Worm (Caenorhabditis elegans) whole organism, L1 larva: ENCODE results near the gene flp-34.
A peak's percentile ranks its signal among the peaks of the same experiment; 100 is the strongest.

Experiments
- C16A3.4 ChIP-seq: fragments of 150-350 bp; optimal IDR thresholded peaks from 2 replicates; lab custom pipeline; 2014; ENCODE audit warnings: missing biosample characterization, missing genetic modification characterization
- F16B12.6 ChIP-seq: fragments of 150-350 bp; optimal IDR thresholded peaks from 2 replicates; lab custom pipeline; 2014; ENCODE audit warnings: missing biosample characterization, missing genetic modification characterization
- aha-1 ChIP-seq: fragments of 150-350 bp; optimal IDR thresholded peaks from 2 replicates; lab custom pipeline; 2014; ENCODE audit warnings: missing biosample characterization, missing genetic modification characterization
- alr-1 ChIP-seq: fragments of 200-800 bp; sonication (Bioruptor generic); optimal IDR thresholded peaks from 2 replicates; lab custom pipeline; 2018; ENCODE audit warnings: borderline replicate concordance, mild to moderate bottlenecking, missing genetic modification characterization, missing compliant biosample characterization
- aly-2 ChIP-seq: fragments of 150-350 bp; optimal IDR thresholded peaks from 2 replicates; lab custom pipeline; 2014; ENCODE audit warnings: missing biosample characterization, missing genetic modification characterization
- ceh-8 ChIP-seq: fragments of 200-800 bp; sonication (Bioruptor generic); optimal IDR thresholded peaks from 2 replicates; lab custom pipeline; 2018; ENCODE audit warnings: mild to moderate bottlenecking, missing genetic modification characterization, moderate library complexity, missing compliant biosample characterization
- ceh-88 ChIP-seq: fragments of 200-800 bp; sonication (Bioruptor generic); IDR thresholded peaks from 2 replicates; pipeline ENCODE4 v1.3.6; 2022; ENCODE audit warnings: missing genetic modification characterization, missing compliant biosample characterization
- ces-1 ChIP-seq: fragments of 150-350 bp; optimal IDR thresholded peaks from 2 replicates; lab custom pipeline; 2014; ENCODE audit warnings: missing biosample characterization, missing genetic modification reagents, missing genetic modification characterization
- dpl-1 ChIP-seq, 3 experiments: fragments of 150-350 bp in 2 of 3; sonication (generic microtip) in 1 of 3; optimal IDR thresholded peaks; 2 replicates each; lab custom pipeline; 2014 to 2017; ENCODE audit warnings: missing biosample characterization in 3 of 3, missing genetic modification characterization in 3 of 3, missing genetic modification reagents in 3 of 3
- efl-1 ChIP-seq, 4 experiments: fragments of 150-350 bp; optimal IDR thresholded peaks in 3 of 4; peaks in 1 of 4; 1 replicate in 1 of 4; 2 replicates in 3 of 4; lab custom pipeline; 2014; ENCODE audit warnings: missing biosample characterization in 2 of 4, missing genetic modification characterization in 2 of 4, missing genetic modification reagents in 2 of 4
- efl-3 ChIP-seq: fragments of 200-800 bp; sonication (Bioruptor generic); optimal IDR thresholded peaks from 2 replicates; lab custom pipeline; 2018; ENCODE audit warnings: mild to moderate bottlenecking, missing genetic modification characterization, missing compliant biosample characterization
- egl-27 ChIP-seq, 2 experiments: fragments of 150-350 bp in 1 of 2; sonication (generic microtip); optimal IDR thresholded peaks; 3 replicates each; lab custom pipeline; 2017 to 2018; ENCODE audit warnings: missing biosample characterization in 2 of 2, missing genetic modification characterization in 2 of 2, missing genetic modification reagents in 2 of 2
- elt-2 ChIP-seq: sonication (generic microtip); optimal IDR thresholded peaks from 2 replicates; lab custom pipeline; 2016; ENCODE audit warnings: missing genetic modification characterization, mild to moderate bottlenecking, inconsistent platforms, missing compliant biosample characterization, missing genetic modification reagents
- elt-3 ChIP-seq, 6 experiments: fragments of 150-350 bp in 1 of 6; sonication (generic microtip); optimal IDR thresholded peaks; 2 replicates each; lab custom pipeline; 2017 to 2018; ENCODE audit warnings: missing biosample characterization in 6 of 6, missing genetic modification characterization in 6 of 6, inconsistent platforms in 1 of 6
- hpl-2 ChIP-seq: fragments of 150-350 bp; optimal IDR thresholded peaks from 2 replicates; lab custom pipeline; 2014; ENCODE audit warnings: missing biosample characterization, missing genetic modification reagents, missing genetic modification characterization
- irx-1 ChIP-seq: sonication (generic microtip); optimal IDR thresholded peaks from 2 replicates; lab custom pipeline; 2016; ENCODE audit warnings: missing genetic modification characterization, missing compliant biosample characterization
- isw-1 ChIP-seq: fragments of 200-800 bp; sonication (Bioruptor generic); IDR thresholded peaks from 2 replicates; pipeline ENCODE4 v1.3.6; 2022; ENCODE audit warnings: missing genetic modification characterization, missing compliant biosample characterization
- lin-14 ChIP-seq: fragments of 200-800 bp; sonication (Bioruptor generic); optimal IDR thresholded peaks from 2 replicates; lab custom pipeline; 2018; ENCODE audit warnings: mild to moderate bottlenecking, missing genetic modification characterization, moderate library complexity, missing compliant biosample characterization
- lin-15B ChIP-seq: fragments of 150-350 bp; sonication (generic microtip); optimal IDR thresholded peaks from 3 replicates; lab custom pipeline; 2014; ENCODE audit warnings: missing biosample characterization, missing genetic modification characterization
- lir-3 ChIP-seq: sonication (generic microtip); optimal IDR thresholded peaks from 2 replicates; lab custom pipeline; 2016; ENCODE audit warnings: mild to moderate bottlenecking, missing genetic modification characterization, moderate library complexity, missing compliant biosample characterization; ENCODE audit not compliant: poor library complexity
- lsy-2 ChIP-seq, 2 experiments: fragments of 150-350 bp; optimal IDR thresholded peaks; 2 replicates each; lab custom pipeline; 2014; ENCODE audit warnings: missing biosample characterization in 2 of 2, missing genetic modification characterization in 2 of 2
- mef-2 ChIP-seq: fragments of 150-350 bp; optimal IDR thresholded peaks from 2 replicates; lab custom pipeline; 2014; ENCODE audit warnings: missing biosample characterization, missing genetic modification characterization
- mep-1 ChIP-seq: fragments of 150-350 bp; optimal IDR thresholded peaks from 2 replicates; lab custom pipeline; 2014; ENCODE audit warnings: missing biosample characterization, missing genetic modification characterization
- nhr-12 ChIP-seq: sonication (generic microtip); optimal IDR thresholded peaks from 2 replicates; lab custom pipeline; 2017; ENCODE audit warnings: missing biosample characterization, missing genetic modification characterization
- nhr-20 ChIP-seq: sonication (generic microtip); optimal IDR thresholded peaks from 2 replicates; lab custom pipeline; 2016; ENCODE audit warnings: mild to moderate bottlenecking, missing genetic modification characterization, missing compliant biosample characterization
- nhr-237 ChIP-seq: fragments of 150-350 bp; optimal IDR thresholded peaks from 2 replicates; lab custom pipeline; 2014; ENCODE audit warnings: missing biosample characterization, missing genetic modification characterization
- nhr-28 ChIP-seq: fragments of 150-350 bp; optimal IDR thresholded peaks from 2 replicates; lab custom pipeline; 2014; ENCODE audit warnings: missing biosample characterization, missing genetic modification characterization
- nhr-47 ChIP-seq: sonication (generic microtip); optimal IDR thresholded peaks from 2 replicates; lab custom pipeline; 2016; ENCODE audit warnings: mild to moderate bottlenecking, missing genetic modification characterization, moderate library complexity, missing compliant biosample characterization
- nhr-84 ChIP-seq: sonication (generic microtip); optimal IDR thresholded peaks from 2 replicates; lab custom pipeline; 2017; ENCODE audit warnings: missing biosample characterization, missing genetic modification characterization
- pag-3 ChIP-seq: sonication (generic microtip); optimal IDR thresholded peaks from 2 replicates; lab custom pipeline; 2017; ENCODE audit warnings: missing genetic modification characterization, mild to moderate bottlenecking, missing compliant biosample characterization, antibody characterized with exemption, borderline replicate concordance; ENCODE audit not compliant: insufficient read depth
- pqm-1 ChIP-seq: sonication (generic microtip); optimal IDR thresholded peaks from 3 replicates; lab custom pipeline; 2017; ENCODE audit warnings: missing biosample characterization, missing genetic modification characterization
- skn-1 ChIP-seq: fragments of 150-350 bp; optimal IDR thresholded peaks from 2 replicates; lab custom pipeline; 2014; ENCODE audit warnings: missing biosample characterization, missing genetic modification characterization
- snpc-4 ChIP-seq: fragments of 150-350 bp; optimal IDR thresholded peaks from 2 replicates; lab custom pipeline; 2014; ENCODE audit warnings: missing biosample characterization, missing genetic modification characterization
- snu-23 ChIP-seq: sonication (generic microtip); optimal IDR thresholded peaks from 2 replicates; lab custom pipeline; 2016; ENCODE audit warnings: missing genetic modification characterization, missing compliant biosample characterization
- sox-4 ChIP-seq: sonication (generic microtip); optimal IDR thresholded peaks from 2 replicates; lab custom pipeline; 2016; ENCODE audit warnings: missing genetic modification characterization, missing compliant biosample characterization
- unc-62 ChIP-seq: fragments of 150-350 bp; optimal IDR thresholded peaks from 2 replicates; lab custom pipeline; 2014; ENCODE audit warnings: missing biosample characterization, missing genetic modification reagents, missing genetic modification characterization
- vab-15 ChIP-seq: sonication (generic microtip); optimal IDR thresholded peaks from 2 replicates; lab custom pipeline; 2017; ENCODE audit warnings: missing genotype, mild to moderate bottlenecking, missing genetic modification characterization, missing compliant biosample characterization
- zip-4 ChIP-seq: fragments of 200-800 bp; sonication (Bioruptor generic); optimal IDR thresholded peaks from 2 replicates; lab custom pipeline; 2018; ENCODE audit warnings: mild to moderate bottlenecking, missing genetic modification characterization, moderate library complexity, missing compliant biosample characterization
- ztf-4 ChIP-seq: fragments of 150-350 bp; optimal IDR thresholded peaks from 2 replicates; lab custom pipeline; 2014; ENCODE audit warnings: missing biosample characterization, missing genetic modification characterization

flp-34 gene

ce11 chrV:1027044-1027443 lies 6.2 kb downstream of the flp-34 start, which contains the start of gene R09A1.3:
Gene R09A1.3, minus strand, starts transcription at chrV:1027074.
- TF ChIP-seq efl-1 (optimal IDR thresholded peaks at IDR 0.05; lab: Kevin White, UChicago): no peak
- no peak for TF ChIP-seq efl-1 (GFP tag; optimal IDR thresholded peaks at IDR 0.05 in 1 of 2; lab: Kevin White, UChicago)
- TF ChIP-seq nhr-20 (tag; lab: Kevin White, UChicago): no peak
- no peak for TF ChIP-seq mep-1 (tag; lab: Kevin White, UChicago)
- TF ChIP-seq nhr-28 (tag; lab: Kevin White, UChicago): no peak
- TF ChIP-seq egl-27 (tag; optimal IDR thresholded peaks at IDR 0.05; lab: Kevin White, UChicago): no peak
- TF ChIP-seq ces-1 (GFP tag; lab: Kevin White, UChicago): no peak
- no peak for TF ChIP-seq lin-14 (GFP tag; lab: Kevin White, UChicago)
- TF ChIP-seq elt-3 (tag; optimal IDR thresholded peaks at IDR 0.05; lab: Kevin White, UChicago): no peak
- TF ChIP-seq nhr-237: no peak
- no peak for TF ChIP-seq hpl-2 (GFP tag; lab: Kevin White, UChicago)

- TF ChIP-seq lsy-2 (tag; optimal IDR thresholded peaks at IDR 0.05; lab: Kevin White, UChicago): no peak
- TF ChIP-seq efl-3 (GFP tag; lab: Kevin White, UChicago): no peak
- TF ChIP-seq skn-1: no peak
- no peak for TF ChIP-seq zip-4
- no peak for TF ChIP-seq nhr-84
- no peak for TF ChIP-seq ztf-4 (tag; lab: Kevin White, UChicago)
- no peak for TF ChIP-seq dpl-1 (GFP tag; optimal IDR thresholded peaks at IDR 0.05; lab: Kevin White, UChicago)
- no peak for TF ChIP-seq F16B12.6 (tag; lab: Kevin White, UChicago)
- no peak for TF ChIP-seq lin-15B (tag; lab: Kevin White, UChicago)
- TF ChIP-seq isw-1 (GFP tag; lab: Robert Waterston, UW): no peak
- no peak for TF ChIP-seq unc-62
- no peak for TF ChIP-seq egl-27 (tag; optimal IDR thresholded peaks at IDR 0.05; lab: Kevin White, UChicago)
- no peak for TF ChIP-seq snpc-4 (tag; lab: Kevin White, UChicago)
- no peak for TF ChIP-seq aha-1 (tag; lab: Kevin White, UChicago)
These were observed 9.8 kb downstream of the flp-34 start, which contains the start of gene pei-2 for ce11 chrV:1023367-1023766. Gene pei-2, minus strand, starts transcription at chrV:1023467.

- TF ChIP-seq elt-3 (tag; optimal IDR thresholded peaks at IDR 0.05; lab: Kevin White, UChicago) (no peak), alr-1 (tag; lab: Kevin White, UChicago) (no peak), elt-2 (tag; lab: Kevin White, UChicago) (no peak), C16A3.4 (tag; lab: Kevin White, UChicago) (no peak), pag-3 (tag; lab: Kevin White, UChicago) (no peak), nhr-28 (tag; lab: Kevin White, UChicago) (no peak), ceh-8 (GFP tag; lab: Kevin White, UChicago) (peak; percentile 42), ceh-88 (no peak)
These were observed 11.7 kb downstream of the flp-34 start for ce11 chrV:1021456-1021855.

- TF ChIP-seq aly-2 (tag; lab: Kevin White, UChicago) (no peak), vab-15 (tag; lab: Kevin White, UChicago) (no peak), unc-62 (no peak), pqm-1 (no peak), snu-23 (GFP tag; lab: Kevin White, UChicago) (no peak), hpl-2 (GFP tag; lab: Kevin White, UChicago) (no peak), nhr-12 (tag; lab: Kevin White, UChicago) (no peak), lir-3 (tag; lab: Kevin White, UChicago) (no peak), irx-1 (tag; lab: Kevin White, UChicago) (no peak), ces-1 (GFP tag; lab: Kevin White, UChicago) (no peak), dpl-1 (GFP tag; optimal IDR thresholded peaks at IDR 0.05; lab: Kevin White, UChicago) (no peak), efl-1 (optimal IDR thresholded peaks at IDR 0.05; lab: Kevin White, UChicago) (no peak), efl-1 (GFP tag; optimal IDR thresholded peaks at IDR 0.05 in 1 of 2; lab: Kevin White, UChicago) (no peak), mef-2 (no peak), sox-4 (tag; lab: Kevin White, UChicago) (no peak), nhr-47 (tag; lab: Kevin White, UChicago) (no peak), efl-3 (GFP tag; lab: Kevin White, UChicago) (no peak)
These were observed 16.0 kb downstream of the flp-34 start for ce11 chrV:1017196-1017595.
